Worm (Caenorhabditis elegans): Measurements from ENCODE around the gene F07G6.10.

Gene F07G6.10

DNA sequence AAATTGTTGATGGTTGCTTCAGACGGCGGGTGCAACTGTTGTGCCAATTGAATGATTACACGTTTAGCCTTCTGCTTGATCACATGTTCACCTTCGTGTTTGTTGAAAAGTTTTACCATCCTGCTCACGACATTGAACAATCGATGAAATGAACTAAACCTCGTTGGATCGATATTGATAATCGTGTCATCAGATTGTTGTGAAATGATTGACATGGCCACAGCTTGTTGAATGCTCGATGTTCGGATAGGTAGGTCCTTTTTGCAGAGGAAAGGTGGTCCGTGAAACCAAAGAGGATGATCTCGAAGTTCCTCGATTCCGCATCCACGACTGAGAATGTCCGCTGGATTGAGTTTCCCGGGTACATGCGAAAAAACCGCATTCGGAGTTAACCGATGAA lies 31.9 kb downstream of the F07G6.10 start:
- TF ChIP-seq drap-1 (GFP tag; optimal IDR thresholded peaks at IDR 0.05) = no peak
- TF ChIP-seq snpc-4 (tag; optimal IDR thresholded peaks at IDR 0.05) = no peak

DNA sequence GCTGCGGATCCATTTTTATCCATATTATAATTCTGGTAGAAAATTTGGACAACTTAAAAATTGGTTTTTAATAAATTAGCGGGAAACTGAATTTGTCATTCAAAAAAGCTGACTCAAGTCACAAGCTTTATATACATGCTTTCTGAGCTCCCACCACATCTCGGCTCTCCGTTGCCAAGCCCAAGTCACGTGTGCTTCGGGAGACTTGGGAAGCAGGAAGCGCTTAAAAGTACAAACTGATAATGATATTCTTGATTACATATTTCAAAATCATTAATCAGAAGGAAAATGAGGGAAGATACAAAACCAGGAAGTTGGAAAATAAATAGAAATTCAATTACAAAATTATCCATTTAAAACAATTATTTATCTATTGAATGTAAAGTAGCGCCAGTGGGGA lies 40.3 kb downstream of the F07G6.10 start, which contains the start of gene elc-2:
Gene elc-2, minus strand, starts transcription at position 101 of the 400 bp plus-strand sequence.
- TF ChIP-seq lin-13 (tag; optimal IDR thresholded peaks at IDR 0.05) (no peak), elt-3 (tag; optimal IDR thresholded peaks at IDR 0.05) (no peak), mls-2 (tag; optimal IDR thresholded peaks at IDR 0.05) (no peak), nhr-12 (tag; optimal IDR thresholded peaks at IDR 0.05) (no peak), cnd-1 (tag; optimal IDR thresholded peaks at IDR 0.05) (no peak), elt-1 (tag; optimal IDR thresholded peaks at IDR 0.05; ENCODE audit: borderline replicate concordance, insufficient read depth) (no peak), blmp-1 (tag; optimal IDR thresholded peaks at IDR 0.05) (no peak), nhr-28 (tag; optimal IDR thresholded peaks at IDR 0.05) (no peak), zip-8 (tag; optimal IDR thresholded peaks at IDR 0.05) (no peak), nhr-237 (tag; optimal IDR thresholded peaks at IDR 0.05) (no peak), lsy-2 (tag; optimal IDR thresholded peaks at IDR 0.05) (no peak), pha-4 (tag; optimal IDR thresholded peaks at IDR 0.05) (no peak), M03D4.4 (tag; optimal IDR thresholded peaks at IDR 0.05) (no peak), tbx-8 (GFP tag; optimal IDR thresholded peaks at IDR 0.05) (no peak)

DNA sequence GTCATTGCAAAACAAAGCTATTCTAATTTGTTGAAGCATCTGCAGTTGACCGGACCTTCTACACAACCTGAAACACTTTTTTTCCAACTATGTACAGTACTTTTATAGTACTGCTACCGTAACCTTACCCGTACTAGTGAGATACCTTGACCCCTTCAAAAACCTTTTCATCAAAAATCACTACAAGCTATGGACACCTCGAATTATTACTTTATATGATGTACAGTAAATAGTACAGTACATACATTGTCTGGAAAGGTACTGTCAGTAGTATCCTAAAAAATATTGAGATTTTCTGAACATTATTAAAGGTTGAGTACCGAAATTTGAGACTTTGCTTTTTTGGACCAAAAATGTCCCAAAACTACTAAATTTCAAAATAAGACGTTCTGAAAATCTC lies 48.0 kb downstream of the F07G6.10 start:
- TF ChIP-seq elt-3 (tag; optimal IDR thresholded peaks at IDR 0.05) (no peak), cnd-1 (tag; optimal IDR thresholded peaks at IDR 0.05) (no peak), ceh-39 (tag; optimal IDR thresholded peaks at IDR 0.05) (no peak), nhr-237 (tag; optimal IDR thresholded peaks at IDR 0.05) (no peak), bed-3 (GFP tag; optimal IDR thresholded peaks at IDR 0.05) (no peak), elt-1 (tag; optimal IDR thresholded peaks at IDR 0.05; ENCODE audit: borderline replicate concordance, insufficient read depth) (no peak), tbx-8 (GFP tag; optimal IDR thresholded peaks at IDR 0.05) (no peak), ceh-83 (GFP tag; optimal IDR thresholded peaks at IDR 0.05) (no peak)

DNA sequence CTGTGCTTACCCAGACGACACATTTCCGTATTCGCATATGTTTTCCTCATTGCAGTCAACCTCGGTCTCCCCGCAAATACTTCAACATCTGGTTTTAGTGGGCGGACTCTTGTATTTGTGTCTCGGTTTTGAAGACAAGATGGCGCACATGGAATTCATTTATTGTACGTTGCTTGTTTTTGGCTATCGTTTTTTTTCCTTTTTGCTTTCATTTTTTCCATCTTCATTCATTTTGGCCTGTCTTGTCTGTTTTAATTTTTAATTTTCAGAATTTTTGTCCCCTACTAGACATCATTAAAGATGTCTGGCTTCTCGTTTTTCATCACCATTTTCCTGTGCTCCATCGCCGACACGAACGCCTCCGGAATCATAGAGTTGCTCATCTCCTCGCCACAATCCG lies 48.9 kb downstream of the F07G6.10 start, which contains the start of gene arg-1:
Gene arg-1, plus strand, starts transcription at position 301 of the 400 bp plus-strand sequence.
- no peak for TF ChIP-seq ceh-39 (tag; optimal IDR thresholded peaks at IDR 0.05)
- TF ChIP-seq M03D4.4 (tag; optimal IDR thresholded peaks at IDR 0.05) = no peak
- no peak for TF ChIP-seq sptf-1 (tag; optimal IDR thresholded peaks at IDR 0.05)
- TF ChIP-seq lin-13 (tag; optimal IDR thresholded peaks at IDR 0.05) = no peak
- TF ChIP-seq blmp-1 (tag; optimal IDR thresholded peaks at IDR 0.05) = no peak
- TF ChIP-seq nhr-28 (tag; optimal IDR thresholded peaks at IDR 0.05) = no peak
- no peak for TF ChIP-seq snpc-4 (tag; optimal IDR thresholded peaks at IDR 0.05)
- TF ChIP-seq hlh-1 (tag; optimal IDR thresholded peaks at IDR 0.05) = no peak
- no peak for TF ChIP-seq elt-1 (tag; optimal IDR thresholded peaks at IDR 0.05; ENCODE audit: borderline replicate concordance, insufficient read depth)
- TF ChIP-seq sem-2 (GFP tag; optimal IDR thresholded peaks at IDR 0.05) = no peak
- TF ChIP-seq ceh-43 (GFP tag; optimal IDR thresholded peaks at IDR 0.05) = no peak
- TF ChIP-seq mls-2 (tag; optimal IDR thresholded peaks at IDR 0.05) = no peak
- TF ChIP-seq pha-4 (tag; optimal IDR thresholded peaks at IDR 0.05) = no peak
- TF ChIP-seq elt-3 (tag; optimal IDR thresholded peaks at IDR 0.05) = no peak
- TF ChIP-seq unc-39 (tag; optimal IDR thresholded peaks at IDR 0.05) = no peak
